Fruit fly (Drosophila melanogaster) whole organism, embryonic: ENCODE data around the gene L2HGDH.

Source experiments
- Adf1 ChIP-seq: fragments of 200-800 bp; sonication (Bioruptor generic); IDR thresholded peaks from 2 replicates; pipeline ENCODE4 v1.3.6; 2022; ENCODE audit warnings: missing biosample characterization, missing genetic modification characterization
- CG15269 ChIP-seq: fragments of 200-800 bp; sonication (Bioruptor generic); optimal IDR thresholded peaks from 2 replicates; lab custom pipeline; 2018; ENCODE audit warnings: missing biosample characterization, mild to moderate bottlenecking, missing genetic modification characterization, moderate library complexity
- CG17385 ChIP-seq: fragments of 200-800 bp; sonication (Bioruptor generic); optimal IDR thresholded peaks from 3 replicates; lab custom pipeline; 2018; ENCODE audit warnings: missing biosample characterization, mild to moderate bottlenecking, missing genetic modification characterization
- CG6813 ChIP-seq: fragments of 200-800 bp; sonication (Bioruptor generic); optimal IDR thresholded peaks from 2 replicates; lab custom pipeline; 2017; ENCODE audit warnings: missing biosample characterization, missing genetic modification characterization, mild to moderate bottlenecking, moderate library complexity, missing genetic modification reagents
- CG8478 ChIP-seq: fragments of >200 bp; optimal IDR thresholded peaks from 2 replicates; lab custom pipeline; 2018
- ap ChIP-seq: fragments of 200-800 bp; sonication (Bioruptor generic); IDR thresholded peaks from 2 replicates; pipeline ENCODE4 v1.3.6; 2022; ENCODE audit warnings: missing biosample characterization, missing genetic modification characterization
- tna ChIP-seq: fragments of 200-800 bp; sonication (Bioruptor generic); IDR thresholded peaks from 2 replicates; pipeline ENCODE4 v1.3.6; 2022; ENCODE audit warnings: missing biosample characterization, missing genetic modification characterization; ENCODE audit not compliant: partially characterized antibody

DNA sequence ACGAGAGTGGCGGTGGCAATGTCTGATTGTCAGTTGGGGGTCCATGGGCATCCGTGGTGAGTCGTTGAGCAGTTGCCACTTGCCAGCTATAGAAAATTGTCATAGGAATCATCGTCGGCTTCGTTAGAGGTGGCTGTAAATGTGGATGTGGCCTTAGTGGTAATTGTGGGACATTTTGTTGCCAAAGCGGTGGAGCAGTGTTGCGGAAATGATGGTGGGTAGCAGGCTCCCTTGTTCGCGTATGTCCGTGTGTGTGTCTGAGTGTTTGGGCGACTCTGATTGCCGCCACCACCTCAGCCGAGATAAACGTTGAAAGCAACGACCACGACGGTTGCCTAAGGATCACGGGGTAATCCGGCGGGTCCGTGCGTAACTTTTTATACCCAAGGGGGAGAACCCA is 42.8 kb upstream of the L2HGDH start:
- no peak for TF ChIP-seq CG6813 (GFP tag; lab: Kevin White, UChicago)
- no peak for TF ChIP-seq Adf1 (GFP tag; lab: Robert Waterston, UW)
- no peak for TF ChIP-seq tna (GFP tag; lab: Robert Waterston, UW)
- no peak for TF ChIP-seq CG8478 (lab: Kevin White, UChicago)
- TF ChIP-seq CG15269 (tag; lab: Kevin White, UChicago), result no peak
- no peak for TF ChIP-seq ap (GFP tag; lab: Robert Waterston, UW)
- no peak for TF ChIP-seq CG17385 (GFP tag; lab: Kevin White, UChicago)
